Worm (Caenorhabditis elegans) whole organism, early embryonic: ENCODE measurements around the gene nol-9.

Experiments
- aly-1 ChIP-seq: sonication (generic microtip); optimal IDR thresholded peaks from 2 replicates; lab custom pipeline; 2016; ENCODE audit warnings: missing genetic modification characterization, missing compliant biosample characterization
- ama-1 ChIP-seq: fragments of 150-350 bp; optimal IDR thresholded peaks from 2 replicates; lab custom pipeline; 2014
- ceh-13 ChIP-seq: fragments of 200-800 bp; sonication (Bioruptor generic); optimal IDR thresholded peaks from 2 replicates; lab custom pipeline; 2018; ENCODE audit warnings: mild to moderate bottlenecking, missing genetic modification characterization, missing compliant biosample characterization
- ceh-36 ChIP-seq: sonication (generic microtip); optimal IDR thresholded peaks from 2 replicates; lab custom pipeline; 2016; ENCODE audit warnings: missing genetic modification characterization, inconsistent platforms, missing compliant biosample characterization
- ets-7 ChIP-seq: sonication (generic microtip); optimal IDR thresholded peaks from 2 replicates; lab custom pipeline; 2016; ENCODE audit warnings: missing genotype, missing genetic modification characterization, missing compliant biosample characterization
- flt-1 ChIP-seq: fragments of 200-800 bp; sonication (Bioruptor generic); IDR thresholded peaks from 2 replicates; pipeline ENCODE4 v1.3.6; 2022; ENCODE audit warnings: missing genetic modification characterization, missing compliant biosample characterization
- hmbx-1 ChIP-seq: sonication (generic microtip); optimal IDR thresholded peaks from 2 replicates; lab custom pipeline; 2016; ENCODE audit warnings: mild to moderate bottlenecking, missing genetic modification characterization, missing compliant biosample characterization
- hmg-4 ChIP-seq: fragments of 200-800 bp; sonication (Bioruptor generic); optimal IDR thresholded peaks from 2 replicates; lab custom pipeline; 2018; ENCODE audit warnings: mild to moderate bottlenecking, missing genetic modification characterization, missing compliant biosample characterization
- hnd-1 ChIP-seq: sonication (generic microtip); optimal IDR thresholded peaks from 2 replicates; lab custom pipeline; 2016; ENCODE audit warnings: missing genetic modification characterization, missing compliant biosample characterization
- pes-1 ChIP-seq: fragments of 200-800 bp; sonication (Bioruptor generic); IDR thresholded peaks from 2 replicates; pipeline ENCODE4 v1.3.6; 2022; ENCODE audit warnings: missing genetic modification reagents, missing genetic modification characterization, missing compliant biosample characterization
- scrt-1 ChIP-seq: fragments of 200-800 bp; sonication (Bioruptor generic); IDR thresholded peaks from 2 replicates; pipeline ENCODE4 v1.3.6; 2022; ENCODE audit warnings: missing genetic modification characterization, missing compliant biosample characterization
- sea-1 ChIP-seq: fragments of 200-800 bp; sonication (Bioruptor generic); conservative IDR thresholded peaks from 2 replicates; pipeline ENCODE4 v1.3.6; 2022; ENCODE audit warnings: missing genetic modification characterization, missing compliant biosample characterization
- tbx-37 ChIP-seq: fragments of 200-800 bp; sonication (Bioruptor generic); conservative IDR thresholded peaks from 2 replicates; pipeline ENCODE4 v1.3.6; 2022; ENCODE audit warnings: missing genetic modification reagents, missing genetic modification characterization, missing compliant biosample characterization
- tra-4 ChIP-seq: sonication (generic microtip); optimal IDR thresholded peaks from 2 replicates; lab custom pipeline; 2017; ENCODE audit warnings: missing genetic modification characterization, missing compliant biosample characterization

- TF ChIP-seq hnd-1 (tag; lab: Kevin White, UChicago) (no peak), flt-1 (no peak), sea-1 (no peak), ama-1 (lab: Kevin White, UChicago) (no peak), tbx-37 (GFP tag; lab: Robert Waterston, UW) (no peak), ets-7 (tag; lab: Kevin White, UChicago) (no peak), pes-1 (GFP tag; lab: Robert Waterston, UW) (no peak), aly-1 (tag; lab: Kevin White, UChicago) (no peak), tra-4 (no peak), scrt-1 (GFP tag; lab: Robert Waterston, UW) (no peak), hmg-4 (GFP tag; lab: Kevin White, UChicago) (no peak), ceh-13 (GFP tag; lab: Kevin White, UChicago) (no peak), ceh-36 (no peak), hmbx-1 (tag; lab: Kevin White, UChicago) (no peak)
Measured at ce11 chrIV:13400456-13401364, 21.6 kb upstream of the nol-9 start, which contains the start of the genes memi-2 and cyp-31A5.
